Fruit fly (Drosophila melanogaster): ENCODE data around the gene fray.

- TF ChIP-seq CG8478 (optimal IDR thresholded peaks at IDR 0.05), result no peak
- no peak for TF ChIP-seq CTCF (optimal IDR thresholded peaks at IDR 0.05)
Observed at dm6 chr3R:18565073-18565472, 7.8 kb upstream of the fray start, which contains the start of the genes CG43210 and hemo.
